Worm (Caenorhabditis elegans): Measurements from ENCODE around the gene T25B9.5.

The T25B9.5 gene

DNA sequence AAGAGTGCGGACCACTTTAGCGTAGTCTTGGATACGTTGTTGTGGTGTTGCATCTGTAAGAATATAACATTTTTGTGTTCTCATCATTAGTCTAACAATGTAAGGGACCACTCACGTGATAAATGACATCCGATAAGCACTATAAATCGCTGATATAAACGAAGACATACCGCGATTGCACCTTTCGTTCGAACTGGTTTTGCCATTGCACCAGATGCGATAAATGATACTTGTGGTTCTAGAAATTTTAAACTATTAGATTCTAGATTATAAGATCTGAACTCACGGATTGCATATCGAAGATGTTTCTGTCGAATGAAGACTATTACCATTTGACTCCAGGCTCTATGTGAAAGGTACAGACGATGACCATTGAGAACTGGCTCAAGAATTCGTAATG lies 16.7 kb upstream of the T25B9.5 start:
- TF ChIP-seq zfp-3 (GFP tag; conservative IDR thresholded peaks at IDR 0.05) = no peak
- no peak for TF ChIP-seq snpc-4 (tag; optimal IDR thresholded peaks at IDR 0.05)
- TF ChIP-seq T20F7.1 (GFP tag; optimal IDR thresholded peaks at IDR 0.05) = no peak
- TF ChIP-seq ceh-20 (GFP tag; IDR thresholded peaks at IDR 0.05) = no peak
- no peak for TF ChIP-seq zag-1 (tag; optimal IDR thresholded peaks at IDR 0.05)
- TF ChIP-seq dve-1 (tag; optimal IDR thresholded peaks at IDR 0.05; ENCODE audit: insufficient read depth) = no peak
- no peak for TF ChIP-seq dmd-8 (GFP tag; IDR thresholded peaks at IDR 0.05)
- peak; percentile 94 for TF ChIP-seq aha-1 (tag)

DNA sequence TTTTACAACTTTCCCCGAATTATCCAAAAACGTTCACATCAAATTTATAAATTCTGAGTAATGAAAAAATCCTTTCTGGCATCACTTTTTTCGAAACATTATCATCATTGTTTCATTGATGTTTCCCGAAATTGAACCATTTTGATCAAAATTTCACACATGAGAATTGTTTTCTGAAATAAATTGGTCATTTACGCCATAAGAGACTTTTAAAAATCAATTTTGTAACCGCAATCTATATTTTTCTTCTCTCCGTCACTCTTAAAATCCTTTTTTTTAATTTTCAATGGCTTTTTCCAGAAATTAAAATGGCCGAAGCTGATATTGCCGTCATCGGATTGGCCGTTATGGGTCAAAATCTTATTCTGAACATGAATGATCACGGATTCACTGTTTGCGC lies 14.8 kb upstream of the T25B9.5 start, which contains the start of gene T25B9.9:
T25B9.9 (plus strand) TSS at position 301 of the 400 bp plus-strand sequence.
- TF ChIP-seq unc-62 (GFP tag; optimal IDR thresholded peaks at IDR 0.05 in 1 of 2) = peak in 1 of 2 experiments; percentile 35
- no peak for TF ChIP-seq unc-62 (tag; optimal IDR thresholded peaks at IDR 0.05)
- no peak for TF ChIP-seq ceh-32 (tag; optimal IDR thresholded peaks at IDR 0.05; ENCODE audit: poor library complexity)

ce11 chrIV:10768146-10768636 lies 13.6 kb upstream of the T25B9.5 start, which contains the start of gene T25B9.8:
T25B9.8 (minus strand) TSS chrIV:10768196.
- TF ChIP-seq tag-97 (GFP tag; IDR thresholded peaks at IDR 0.05) = no peak
- TF ChIP-seq aha-1 (tag) = peak; percentile 69
- no peak for TF ChIP-seq mxl-3 (GFP tag; optimal IDR thresholded peaks at IDR 0.05)
- no peak for TF ChIP-seq F26F4.8 (GFP tag; conservative IDR thresholded peaks at IDR 0.05)
- peak; percentile 30 for TF ChIP-seq lin-38 (GFP tag; IDR thresholded peaks at IDR 0.05)
- no peak for TF ChIP-seq fos-1 (tag; optimal IDR thresholded peaks at IDR 0.05)
- TF ChIP-seq ztf-7 (tag; optimal IDR thresholded peaks at IDR 0.05) = no peak

DNA sequence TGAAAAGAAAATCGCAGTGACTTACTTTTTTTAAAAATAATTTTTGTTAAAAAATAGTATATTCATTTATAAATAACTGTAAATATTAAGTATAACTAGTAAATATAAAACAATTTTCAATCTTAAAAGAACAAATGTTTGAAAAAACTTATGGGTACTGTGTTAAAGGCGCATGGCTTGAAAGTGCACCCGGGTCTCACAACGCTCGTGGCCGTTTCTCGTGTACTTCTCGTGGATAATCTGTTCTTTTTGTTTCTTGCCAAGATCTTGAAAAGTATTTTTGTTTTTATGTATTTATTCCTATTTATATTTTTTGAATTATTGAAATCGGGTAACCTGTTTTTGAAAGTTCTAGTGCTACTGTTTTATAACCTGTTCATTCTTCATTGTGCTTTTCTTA lies 11.5 kb upstream of the T25B9.5 start:
- TF ChIP-seq snpc-1.2 (GFP tag; IDR thresholded peaks at IDR 0.05) (peak; percentile 83), hmg-1.1 (GFP tag; IDR thresholded peaks at IDR 0.05) (no peak), unc-130 (GFP tag; optimal IDR thresholded peaks at IDR 0.05) (peak; percentile 32), mes-2 (tag; optimal IDR thresholded peaks at IDR 0.05; ENCODE audit: poor library complexity, severe bottlenecking) (peak; percentile 30), F49E8.2 (tag; optimal IDR thresholded peaks at IDR 0.05; ENCODE audit: borderline replicate concordance) (peak; percentile 16)

DNA sequence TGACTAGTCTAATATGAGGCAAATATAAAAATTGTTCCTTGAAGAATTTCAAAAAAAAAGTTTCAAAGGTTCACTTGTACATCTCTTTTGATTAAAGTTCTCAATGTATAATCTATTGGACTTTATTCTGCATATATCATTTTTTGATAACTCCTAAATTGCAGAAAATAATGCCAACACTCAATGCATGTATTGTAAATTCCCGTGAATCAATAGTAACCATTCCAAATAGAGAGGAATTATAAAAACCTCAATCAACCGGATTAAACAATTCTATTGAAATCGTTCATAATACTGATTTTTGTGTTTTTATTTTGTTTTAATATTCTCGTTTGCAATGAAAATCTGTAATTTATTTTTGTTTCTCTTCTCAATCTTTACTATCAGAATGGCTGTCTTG lies 10.5 kb upstream of the T25B9.5 start, which contains the start of gene T25B9.12:
T25B9.12 (plus strand) TSS at position 301 of the 400 bp plus-strand sequence.
- TF ChIP-seq D1046.2 (GFP tag; IDR thresholded peaks at IDR 0.05) (no peak), fkh-10 (GFP tag; optimal IDR thresholded peaks at IDR 0.05) (no peak), ceh-20 (GFP tag; IDR thresholded peaks at IDR 0.05) (no peak), aha-1 (tag) (no peak), nhr-11 (tag; optimal IDR thresholded peaks at IDR 0.05) (no peak), rbr-2 (tag; optimal IDR thresholded peaks at IDR 0.05) (no peak), lin-29 (GFP tag; IDR thresholded peaks at IDR 0.05) (no peak), nhr-25 (tag; optimal IDR thresholded peaks at IDR 0.05; ENCODE audit: borderline replicate concordance, insufficient read depth) (no peak), mdl-1 (tag; optimal IDR thresholded peaks at IDR 0.05) (no peak), ceh-62 (tag; optimal IDR thresholded peaks at IDR 0.05) (no peak), fos-1 (tag; optimal IDR thresholded peaks at IDR 0.05) (no peak), hlh-11 (tag; optimal IDR thresholded peaks at IDR 0.05) (no peak), nhr-102 (tag; optimal IDR thresholded peaks at IDR 0.05) (no peak), set-16 (GFP tag; IDR thresholded peaks at IDR 0.05) (no peak), ztf-7 (tag; optimal IDR thresholded peaks at IDR 0.05) (no peak)

Data from whole organism, L4 larva.